Worm (Caenorhabditis elegans) whole organism, L3 larva: ENCODE measurements around the gene rpa-1.
A peak's percentile ranks its signal among the peaks of the same experiment; 100 is the strongest.

Experiments
- R02D3.7 ChIP-seq: fragments of 150-350 bp; optimal IDR thresholded peaks from 2 replicates; lab custom pipeline; 2014; ENCODE audit warnings: missing biosample characterization, missing genetic modification characterization
- aly-2 ChIP-seq: fragments of 150-350 bp; optimal IDR thresholded peaks from 2 replicates; lab custom pipeline; 2014; ENCODE audit warnings: missing biosample characterization, missing genetic modification characterization
- ceh-16 ChIP-seq: sonication (generic microtip); optimal IDR thresholded peaks from 2 replicates; lab custom pipeline; 2017; ENCODE audit warnings: missing biosample characterization, missing genetic modification characterization
- ceh-28 ChIP-seq: fragments of 150-350 bp; optimal IDR thresholded peaks from 2 replicates; lab custom pipeline; 2014; ENCODE audit warnings: missing biosample characterization, missing genetic modification reagents, missing genetic modification characterization
- ceh-82 ChIP-seq: fragments of 150-350 bp; optimal IDR thresholded peaks from 2 replicates; lab custom pipeline; 2014; ENCODE audit warnings: missing biosample characterization, missing genetic modification characterization
- daf-12 ChIP-seq: fragments of 150-350 bp; optimal IDR thresholded peaks from 2 replicates; lab custom pipeline; 2014; ENCODE audit warnings: missing biosample characterization, missing genetic modification reagents, missing genetic modification characterization
- egl-27 ChIP-seq: sonication (generic microtip); optimal IDR thresholded peaks from 4 replicates; lab custom pipeline; 2017; ENCODE audit warnings: missing biosample characterization, missing genetic modification reagents, missing genetic modification characterization
- elt-1 ChIP-seq: fragments of 150-350 bp; optimal IDR thresholded peaks from 2 replicates; lab custom pipeline; 2014; ENCODE audit warnings: missing biosample characterization, missing genetic modification characterization
- elt-2 ChIP-seq: sonication (generic microtip); optimal IDR thresholded peaks from 2 replicates; lab custom pipeline; 2016; ENCODE audit warnings: missing genetic modification reagents, mild to moderate bottlenecking, missing genetic modification characterization, missing compliant biosample characterization
- elt-3 ChIP-seq, 3 experiments: fragments of 150-350 bp in 1 of 3; sonication (generic microtip) in 2 of 3; optimal IDR thresholded peaks; 2 replicates in 2 of 3; 4 replicates in 1 of 3; lab custom pipeline; 2014 to 2017; ENCODE audit warnings: missing biosample characterization in 3 of 3, missing genetic modification characterization in 3 of 3
- eor-1 ChIP-seq, 2 experiments: fragments of 150-350 bp; optimal IDR thresholded peaks; 2 replicates each; lab custom pipeline; 2014 to 2018; ENCODE audit warnings: missing biosample characterization in 2 of 2, missing genetic modification characterization in 2 of 2
- fkh-10 ChIP-seq: sonication (generic microtip); optimal IDR thresholded peaks from 2 replicates; lab custom pipeline; 2017; ENCODE audit warnings: missing biosample characterization, missing genetic modification reagents, missing genetic modification characterization
- hmg-11 ChIP-seq: sonication (generic microtip); optimal IDR thresholded peaks from 2 replicates; lab custom pipeline; 2016; ENCODE audit warnings: missing genetic modification characterization, missing compliant biosample characterization
- jun-1 ChIP-seq: fragments of 150-350 bp; optimal IDR thresholded peaks from 2 replicates; lab custom pipeline; 2014; ENCODE audit warnings: missing biosample characterization, missing genetic modification reagents, missing genetic modification characterization
- lin-15B ChIP-seq: fragments of 150-350 bp; optimal IDR thresholded peaks from 2 replicates; lab custom pipeline; 2014; ENCODE audit warnings: missing biosample characterization, missing genetic modification characterization
- lsy-12 ChIP-seq: sonication (generic microtip); optimal IDR thresholded peaks from 2 replicates; lab custom pipeline; 2016; ENCODE audit warnings: mild to moderate bottlenecking, missing genetic modification characterization, missing compliant biosample characterization
- mdl-1 ChIP-seq: fragments of 150-350 bp; optimal IDR thresholded peaks from 2 replicates; lab custom pipeline; 2014; ENCODE audit warnings: missing biosample characterization, missing genetic modification characterization
- mml-1 ChIP-seq: fragments of 150-350 bp; sonication (generic microtip); optimal IDR thresholded peaks from 3 replicates; lab custom pipeline; 2014; ENCODE audit warnings: missing biosample characterization, missing genetic modification characterization
- nhr-12 ChIP-seq: fragments of 150-350 bp; optimal IDR thresholded peaks from 2 replicates; lab custom pipeline; 2014; ENCODE audit warnings: missing biosample characterization, missing genetic modification characterization
- nhr-23 ChIP-seq: fragments of 150-350 bp; optimal IDR thresholded peaks from 2 replicates; lab custom pipeline; 2014; ENCODE audit warnings: missing biosample characterization, missing genetic modification reagents, missing genetic modification characterization
- nhr-237 ChIP-seq: fragments of 150-350 bp; optimal IDR thresholded peaks from 2 replicates; lab custom pipeline; 2014; ENCODE audit warnings: missing biosample characterization, missing genetic modification characterization
- nhr-28 ChIP-seq: fragments of 150-350 bp; optimal IDR thresholded peaks from 2 replicates; lab custom pipeline; 2014; ENCODE audit warnings: missing biosample characterization, missing genetic modification characterization
- nhr-43 ChIP-seq: sonication (generic microtip); optimal IDR thresholded peaks from 2 replicates; lab custom pipeline; 2016; ENCODE audit warnings: mild to moderate bottlenecking, missing genetic modification characterization, missing compliant biosample characterization; ENCODE audit not compliant: poor library complexity, severe bottlenecking
- nhr-67 ChIP-seq: fragments of 150-350 bp; optimal IDR thresholded peaks from 2 replicates; lab custom pipeline; 2014; ENCODE audit warnings: missing biosample characterization, missing genetic modification characterization
- nhr-77 ChIP-seq: fragments of 150-350 bp; optimal IDR thresholded peaks from 2 replicates; lab custom pipeline; 2014; ENCODE audit warnings: missing biosample characterization, missing genetic modification characterization
- pha-4 ChIP-seq: fragments of 150-350 bp; optimal IDR thresholded peaks from 2 replicates; lab custom pipeline; 2014; ENCODE audit warnings: missing biosample characterization, missing genetic modification reagents, missing genetic modification characterization
- pqm-1 ChIP-seq: fragments of 150-350 bp; optimal IDR thresholded peaks from 2 replicates; lab custom pipeline; 2017; ENCODE audit warnings: missing biosample characterization, missing genetic modification characterization, inconsistent platforms
- sea-2 ChIP-seq: fragments of 150-350 bp; sonication (generic microtip); optimal IDR thresholded peaks from 4 replicates; lab custom pipeline; 2014; ENCODE audit warnings: missing biosample characterization, missing genetic modification reagents, missing genetic modification characterization
- skn-1 ChIP-seq: fragments of 150-350 bp; optimal IDR thresholded peaks from 2 replicates; lab custom pipeline; 2014; ENCODE audit warnings: missing biosample characterization, missing genetic modification characterization
- snpc-4 ChIP-seq: fragments of 150-350 bp; optimal IDR thresholded peaks from 2 replicates; lab custom pipeline; 2014; ENCODE audit warnings: missing biosample characterization, missing genetic modification characterization
- unc-62 ChIP-seq: fragments of 150-350 bp; sonication (generic microtip); optimal IDR thresholded peaks from 4 replicates; lab custom pipeline; 2014; ENCODE audit warnings: missing biosample characterization, missing genetic modification reagents, missing genetic modification characterization
- ztf-11 ChIP-seq: fragments of 150-350 bp; optimal IDR thresholded peaks from 2 replicates; lab custom pipeline; 2014; ENCODE audit warnings: missing biosample characterization, missing genetic modification characterization

rpa-1 gene

ce11 chrII:7684589-7684988 is 20.2 kb downstream of the rpa-1 start, which contains the start of gene F18A1.1:
TSS of gene F18A1.1 (plus strand) at chrII:7684889.
- TF ChIP-seq nhr-43 (peak; percentile 18), ceh-28 (tag; lab: Kevin White, UChicago) (peak; percentile 29), eor-1 (tag; optimal IDR thresholded peaks at IDR 0.05; lab: Kevin White, UChicago) (no peak)

- TF ChIP-seq lsy-12 (tag; lab: Kevin White, UChicago) (no peak), ceh-82 (tag; lab: Kevin White, UChicago) (no peak), R02D3.7 (no peak), elt-1 (tag; lab: Kevin White, UChicago) (no peak), ceh-28 (tag; lab: Kevin White, UChicago) (no peak), daf-12 (tag; lab: Kevin White, UChicago) (no peak), snpc-4 (no peak), nhr-28 (tag; lab: Kevin White, UChicago) (no peak), ceh-16 (no peak), mml-1 (tag; lab: Kevin White, UChicago) (no peak), ztf-11 (no peak), lin-15B (no peak), elt-3 (tag; optimal IDR thresholded peaks at IDR 0.05; lab: Kevin White, UChicago) (no peak), hmg-11 (tag; lab: Kevin White, UChicago) (no peak), egl-27 (tag; lab: Kevin White, UChicago) (no peak), skn-1 (tag; lab: Kevin White, UChicago) (no peak), nhr-23 (tag; lab: Kevin White, UChicago) (no peak), eor-1 (tag; optimal IDR thresholded peaks at IDR 0.05; lab: Kevin White, UChicago) (no peak), jun-1 (no peak)
These were observed 26.0 kb downstream of the rpa-1 start, which contains the start of gene pid-1 for ce11 chrII:7690384-7690783. TSS of gene pid-1 (minus strand) at chrII:7690556.

- TF ChIP-seq pqm-1 (tag; lab: Kevin White, UChicago) (peak; percentile 78), sea-2 (GFP tag; lab: Kevin White, UChicago) (no peak), elt-2 (tag; lab: Kevin White, UChicago) (peak; percentile 87)
- TF ChIP-seq, all 47 proteins: peak for 2
These were observed 29.5 kb downstream of the rpa-1 start, which contains the start of gene nhx-2 for ce11 chrII:7693929-7694328. TSS of gene nhx-2 (minus strand) at chrII:7693957.

- peak; percentile 31 for TF ChIP-seq jun-1
- TF ChIP-seq eor-1 (tag; optimal IDR thresholded peaks at IDR 0.05; lab: Kevin White, UChicago), result no peak
- TF ChIP-seq elt-2 (tag; lab: Kevin White, UChicago), result peak; percentile 85
- TF ChIP-seq pqm-1 (tag; lab: Kevin White, UChicago), result peak; percentile 66
These were observed 30.4 kb downstream of the rpa-1 start for ce11 chrII:7694745-7695144.

ce11 chrII:7695636-7696035 is 31.3 kb downstream of the rpa-1 start:
- TF ChIP-seq elt-2 (tag; lab: Kevin White, UChicago) (peak; percentile 98), daf-12 (tag; lab: Kevin White, UChicago) (no peak), pqm-1 (tag; lab: Kevin White, UChicago) (peak; percentile 88), pha-4 (tag; lab: Kevin White, UChicago) (peak; percentile 3), nhr-28 (tag; lab: Kevin White, UChicago) (no peak), jun-1 (peak; percentile 55)
- TF ChIP-seq, all 47 proteins: peak for 4

ce11 chrII:7697156-7697555 is 32.8 kb downstream of the rpa-1 start:
- TF ChIP-seq aly-2, result no peak
- TF ChIP-seq unc-62 (GFP tag; lab: Kevin White, UChicago), result no peak
- no peak for TF ChIP-seq daf-12 (tag; lab: Kevin White, UChicago)
- no peak for TF ChIP-seq nhr-12
- TF ChIP-seq elt-3 (tag; optimal IDR thresholded peaks at IDR 0.05; lab: Kevin White, UChicago), result no peak
- TF ChIP-seq ztf-11, result no peak
- TF ChIP-seq egl-27 (tag; lab: Kevin White, UChicago), result no peak
- no peak for TF ChIP-seq mdl-1 (tag; lab: Kevin White, UChicago)
- no peak for TF ChIP-seq skn-1 (tag; lab: Kevin White, UChicago)
- no peak for TF ChIP-seq ceh-16
- no peak for TF ChIP-seq nhr-23 (tag; lab: Kevin White, UChicago)
- no peak for TF ChIP-seq nhr-77 (tag; lab: Kevin White, UChicago)
- TF ChIP-seq lin-15B, result no peak

ce11 chrII:7698406-7698805 is 34.0 kb downstream of the rpa-1 start, which contains the start of gene B0495.5:
TSS of gene B0495.5 (minus strand) at chrII:7698506.
- TF ChIP-seq aly-2 (no peak), fkh-10 (GFP tag; lab: Kevin White, UChicago) (no peak), nhr-67 (tag; lab: Kevin White, UChicago) (no peak), nhr-43 (no peak), nhr-237 (no peak), ceh-82 (tag; lab: Kevin White, UChicago) (no peak), ceh-16 (no peak)
